Worm (Caenorhabditis elegans) whole organism, late embryonic: ENCODE results near the gene D1005.2.

ENCODE experiments used
- fkh-10 ChIP-seq: fragments of 150-350 bp; optimal IDR thresholded peaks from 2 replicates; lab custom pipeline; 2014; ENCODE audit warnings: missing biosample characterization, missing genetic modification reagents, missing genetic modification characterization
- hlh-30 ChIP-seq: sonication (generic microtip); optimal IDR thresholded peaks from 2 replicates; lab custom pipeline; 2017; ENCODE audit warnings: antibody characterized with exemption, missing genetic modification characterization, missing compliant biosample characterization; ENCODE audit not compliant: insufficient read depth

DNA sequence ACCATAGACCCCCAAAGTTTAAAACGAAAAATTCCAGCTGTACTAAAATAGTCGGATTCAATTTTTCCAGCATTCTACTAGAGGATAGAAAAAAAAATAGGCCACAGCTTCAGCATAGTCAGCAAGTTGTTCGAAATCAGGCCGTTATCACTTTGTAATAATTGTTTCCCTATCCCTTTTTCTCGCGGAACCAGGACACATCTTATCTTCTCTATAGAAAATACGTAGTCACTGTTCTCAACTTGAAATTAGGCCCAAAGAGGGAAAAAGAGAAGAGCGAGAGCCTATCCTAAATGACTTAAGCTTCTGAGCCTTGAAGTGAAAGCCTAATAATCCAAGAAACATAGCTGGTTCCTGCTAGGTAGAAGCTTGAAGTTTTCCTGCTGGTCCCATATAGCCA, 13.1 kb upstream of the D1005.2 start:
- no peak for TF ChIP-seq hlh-30 (tag; lab: Kevin White, UChicago)
- TF ChIP-seq fkh-10 (GFP tag; lab: Kevin White, UChicago), result no peak
